Fruit fly (Drosophila melanogaster): Measurements from ENCODE around the gene CG5815.

- TF ChIP-seq Mnt (GFP tag; optimal IDR thresholded peaks at IDR 0.05) (no peak), kay (GFP tag; ENCODE audit: borderline replicate concordance) (no peak), CG11617 (GFP tag; optimal IDR thresholded peaks at IDR 0.05) (no peak), bab1 (GFP tag; optimal IDR thresholded peaks at IDR 0.05) (no peak), cnc (optimal IDR thresholded peaks at IDR 0.05) (no peak), cic (GFP tag; optimal IDR thresholded peaks at IDR 0.05) (no peak), CG12768 (GFP tag; optimal IDR thresholded peaks at IDR 0.05) (no peak), CG14711 (tag; optimal IDR thresholded peaks at IDR 0.05) (no peak), Hr96 (GFP tag; optimal IDR thresholded peaks at IDR 0.05) (no peak), tj (GFP tag; optimal IDR thresholded peaks at IDR 0.05) (no peak), CG5204 (GFP tag; optimal IDR thresholded peaks at IDR 0.05) (no peak)
These were observed 47.2 kb upstream of the CG5815 start, which contains the start of gene CG43935 for dm6 chr3R:27065136-27065535.

Measured in whole organism, adult.